Fruit fly (Drosophila melanogaster) whole organism: ENCODE measurements around the gene jus.

Source experiments
- Dll ChIP-seq: fragments of >200 bp; optimal IDR thresholded peaks from 2 replicates; lab custom pipeline; 2017
- EcR ChIP-seq, 2 experiments: fragments of >200 bp; optimal IDR thresholded peaks; 2 replicates each; lab custom pipeline; 2017; ENCODE audit warnings: missing biosample characterization in 2 of 2, missing genetic modification characterization in 2 of 2, missing genetic modification reagents in 2 of 2
- pan ChIP-seq: fragments of >200 bp; optimal IDR thresholded peaks from 2 replicates; lab custom pipeline; 2017

dm6 chr3R:29202418-29202817, 7.6 kb upstream of the jus start, which contains the start of gene Mesh1:
- no peak for TF ChIP-seq Dll
- TF ChIP-seq pan = no peak
- TF ChIP-seq EcR (GFP tag; optimal IDR thresholded peaks at IDR 0.05; lab: Kevin White, UChicago) = no peak
